Worm (Caenorhabditis elegans) whole organism, L2 larva: ENCODE measurements around the gene F41C3.7.

ENCODE experiments used
- F13H6.1 ChIP-seq: sonication (generic microtip); optimal IDR thresholded peaks from 2 replicates; lab custom pipeline; 2016; ENCODE audit warnings: missing genetic modification characterization, missing compliant biosample characterization
- R02D3.7 ChIP-seq: fragments of 150-350 bp; optimal IDR thresholded peaks from 2 replicates; lab custom pipeline; 2014; ENCODE audit warnings: missing biosample characterization, missing genetic modification characterization
- Y55F3AM.14 ChIP-seq: fragments of 200-800 bp; sonication (Bioruptor generic); optimal IDR thresholded peaks from 2 replicates; lab custom pipeline; 2018; ENCODE audit warnings: mild to moderate bottlenecking, missing genetic modification characterization, missing compliant biosample characterization
- ZK546.5 ChIP-seq: sonication (generic microtip); optimal IDR thresholded peaks from 2 replicates; lab custom pipeline; 2017; ENCODE audit warnings: missing biosample characterization, missing genetic modification characterization
- alr-1 ChIP-seq: fragments of 150-350 bp; optimal IDR thresholded peaks from 2 replicates; lab custom pipeline; 2014; ENCODE audit warnings: missing biosample characterization, missing genetic modification characterization
- aly-2 ChIP-seq: fragments of 150-350 bp; optimal IDR thresholded peaks from 2 replicates; lab custom pipeline; 2014; ENCODE audit warnings: missing biosample characterization, missing genetic modification characterization
- ama-1 ChIP-seq: fragments of 150-350 bp; optimal IDR thresholded peaks from 2 replicates; lab custom pipeline; 2018; ENCODE audit warnings: inconsistent platforms
- blmp-1 ChIP-seq: sonication (generic microtip); optimal IDR thresholded peaks from 2 replicates; lab custom pipeline; 2017; ENCODE audit warnings: missing genetic modification characterization, mild to moderate bottlenecking, missing compliant biosample characterization, antibody characterized with exemption, moderate library complexity; ENCODE audit not compliant: insufficient read depth
- ceh-16 ChIP-seq: fragments of 150-350 bp; optimal IDR thresholded peaks from 2 replicates; lab custom pipeline; 2014; ENCODE audit warnings: missing biosample characterization, missing genetic modification characterization
- crh-2 ChIP-seq: sonication (generic microtip); optimal IDR thresholded peaks from 2 replicates; lab custom pipeline; 2017; ENCODE audit warnings: missing biosample characterization, missing genetic modification characterization
- dmd-4 ChIP-seq: sonication (generic microtip); optimal IDR thresholded peaks from 2 replicates; lab custom pipeline; 2017; ENCODE audit warnings: missing biosample characterization, missing genetic modification characterization
- egl-27 ChIP-seq: sonication (generic microtip); optimal IDR thresholded peaks from 3 replicates; lab custom pipeline; 2017; ENCODE audit warnings: missing biosample characterization, missing genetic modification reagents, missing genetic modification characterization
- elt-1 ChIP-seq: fragments of 150-350 bp; optimal IDR thresholded peaks from 2 replicates; lab custom pipeline; 2014; ENCODE audit warnings: missing biosample characterization, missing genetic modification characterization
- elt-3 ChIP-seq: sonication (generic microtip); optimal IDR thresholded peaks from 2 replicates; lab custom pipeline; 2017; ENCODE audit warnings: missing biosample characterization, missing genetic modification characterization
- fos-1 ChIP-seq: fragments of 150-350 bp; optimal IDR thresholded peaks from 2 replicates; lab custom pipeline; 2014; ENCODE audit warnings: missing biosample characterization, missing genetic modification characterization
- gmeb-1 ChIP-seq: fragments of 150-350 bp; optimal IDR thresholded peaks from 2 replicates; lab custom pipeline; 2014; ENCODE audit warnings: missing biosample characterization, missing genetic modification characterization
- lin-11 ChIP-seq: fragments of 150-350 bp; sonication (generic microtip); optimal IDR thresholded peaks from 2 replicates; lab custom pipeline; 2014; ENCODE audit warnings: missing biosample characterization, missing genetic modification characterization, inconsistent platforms, mixed read lengths
- lin-13 ChIP-seq: fragments of 150-350 bp; optimal IDR thresholded peaks from 2 replicates; lab custom pipeline; 2014; ENCODE audit warnings: missing biosample characterization, missing genetic modification reagents, missing genetic modification characterization
- lsy-2 ChIP-seq, 2 experiments: fragments of 150-350 bp in 1 of 2; sonication (generic microtip) in 1 of 2; optimal IDR thresholded peaks; 2 replicates each; lab custom pipeline; 2014 to 2017; ENCODE audit warnings: missing biosample characterization in 2 of 2, missing genetic modification characterization in 2 of 2
- mab-5 ChIP-seq: fragments of 150-350 bp; optimal IDR thresholded peaks from 2 replicates; lab custom pipeline; 2014; ENCODE audit warnings: missing biosample characterization, missing genetic modification characterization
- mbf-1 ChIP-seq: sonication (generic microtip); optimal IDR thresholded peaks from 2 replicates; lab custom pipeline; 2017; ENCODE audit warnings: missing biosample characterization, missing genetic modification characterization
- mdl-1 ChIP-seq, 2 experiments: fragments of 150-350 bp in 1 of 2; sonication (generic microtip) in 1 of 2; optimal IDR thresholded peaks; 2 replicates each; lab custom pipeline; 2017; ENCODE audit warnings: missing biosample characterization in 2 of 2, missing genetic modification characterization in 2 of 2
- nhr-10 ChIP-seq: sonication (generic microtip); optimal IDR thresholded peaks from 2 replicates; lab custom pipeline; 2017; ENCODE audit warnings: missing biosample characterization, missing genetic modification characterization
- nhr-11 ChIP-seq: fragments of 150-350 bp; optimal IDR thresholded peaks from 2 replicates; lab custom pipeline; 2014; ENCODE audit warnings: missing biosample characterization, missing genetic modification characterization
- nhr-12 ChIP-seq: fragments of 150-350 bp; optimal IDR thresholded peaks from 2 replicates; lab custom pipeline; 2014; ENCODE audit warnings: missing biosample characterization, missing genetic modification characterization
- nhr-129 ChIP-seq: fragments of 150-350 bp; optimal IDR thresholded peaks from 2 replicates; lab custom pipeline; 2014; ENCODE audit warnings: missing biosample characterization, missing genetic modification characterization
- nhr-21 ChIP-seq: fragments of 150-350 bp; optimal IDR thresholded peaks from 2 replicates; lab custom pipeline; 2014; ENCODE audit warnings: missing biosample characterization, missing genetic modification characterization
- nhr-25 ChIP-seq: fragments of 150-350 bp; sonication (generic microtip); optimal IDR thresholded peaks from 3 replicates; lab custom pipeline; 2014; ENCODE audit warnings: missing biosample characterization, missing genetic modification characterization
- nhr-6 ChIP-seq: fragments of 150-350 bp; optimal IDR thresholded peaks from 2 replicates; lab custom pipeline; 2014; ENCODE audit warnings: missing biosample characterization, missing genetic modification characterization
- nhr-77 ChIP-seq: fragments of 150-350 bp; optimal IDR thresholded peaks from 2 replicates; lab custom pipeline; 2014; ENCODE audit warnings: missing biosample characterization, missing genetic modification characterization
- skn-1 ChIP-seq: sonication (generic microtip); optimal IDR thresholded peaks from 2 replicates; lab custom pipeline; 2017; ENCODE audit warnings: missing biosample characterization, missing genetic modification characterization
- sma-3 ChIP-seq: sonication (generic microtip); optimal IDR thresholded peaks from 2 replicates; lab custom pipeline; 2016; ENCODE audit warnings: missing genetic modification reagents, missing genetic modification characterization, missing compliant biosample characterization
- sma-9 ChIP-seq, 2 experiments: fragments of 150-350 bp in 1 of 2; sonication (generic microtip) in 1 of 2; optimal IDR thresholded peaks; 2 replicates each; lab custom pipeline; 2014 to 2016; ENCODE audit warnings: missing genetic modification characterization in 2 of 2, mild to moderate bottlenecking in 1 of 2, missing biosample characterization in 1 of 2, missing compliant biosample characterization in 1 of 2, missing genetic modification reagents in 1 of 2, moderate library complexity in 1 of 2
- unc-39 ChIP-seq: fragments of 150-350 bp; optimal IDR thresholded peaks from 2 replicates; lab custom pipeline; 2014; ENCODE audit warnings: missing biosample characterization, missing genetic modification characterization
- unc-55 ChIP-seq: fragments of 150-350 bp; sonication (generic microtip); optimal IDR thresholded peaks from 3 replicates; lab custom pipeline; 2014; ENCODE audit warnings: missing biosample characterization, missing genetic modification reagents, missing genetic modification characterization
- unc-62 ChIP-seq: fragments of 150-350 bp; optimal IDR thresholded peaks from 2 replicates; lab custom pipeline; 2014; ENCODE audit warnings: missing biosample characterization, missing genetic modification reagents, missing genetic modification characterization
- zag-1 ChIP-seq: fragments of 150-350 bp; optimal IDR thresholded peaks from 2 replicates; lab custom pipeline; 2014; ENCODE audit warnings: missing biosample characterization, missing genetic modification characterization
- ztf-1 ChIP-seq: fragments of 200-800 bp; sonication (Bioruptor generic); conservative IDR thresholded peaks from 2 replicates; pipeline ENCODE4 v1.3.6; 2022; ENCODE audit warnings: missing genetic modification characterization, missing compliant biosample characterization
- ztf-11 ChIP-seq: sonication (generic microtip); optimal IDR thresholded peaks from 2 replicates; lab custom pipeline; 2017; ENCODE audit warnings: missing biosample characterization, missing genetic modification characterization
- ztf-4 ChIP-seq: fragments of 150-350 bp; optimal IDR thresholded peaks from 2 replicates; lab custom pipeline; 2014; ENCODE audit warnings: missing biosample characterization, missing genetic modification characterization

Gene F41C3.7

DNA sequence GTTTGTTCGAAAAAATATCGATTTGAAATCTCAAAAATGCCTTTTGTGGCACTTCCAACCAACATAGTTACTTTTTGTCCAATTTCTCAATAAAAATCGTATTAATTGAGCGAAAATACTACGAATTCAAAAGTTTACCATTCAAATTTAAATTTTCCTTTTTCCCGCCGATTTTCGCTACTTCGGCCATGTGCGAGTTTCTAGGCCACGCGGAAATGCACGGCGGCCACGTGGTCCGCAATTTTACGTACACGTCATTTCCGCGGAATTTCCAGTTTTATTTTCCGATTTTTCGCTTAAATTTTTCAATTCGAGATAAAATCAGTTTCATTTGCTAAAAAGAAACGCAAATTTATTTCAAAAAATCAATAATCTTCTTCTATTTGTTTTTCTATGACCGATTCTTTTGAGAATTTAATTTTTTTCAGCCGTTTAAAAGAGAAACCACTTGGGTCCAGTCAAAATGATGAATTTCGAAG, 10.2 kb downstream of the F41C3.7 start, which contains the start of gene eas-1 (continued):
- TF ChIP-seq lin-13 (GFP tag; lab: Kevin White, UChicago) = peak; percentile 58
- TF ChIP-seq Y55F3AM.14 = no peak
- no peak for TF ChIP-seq nhr-77 (tag; lab: Kevin White, UChicago)
- TF ChIP-seq, all 48 proteins: peak for 21

DNA sequence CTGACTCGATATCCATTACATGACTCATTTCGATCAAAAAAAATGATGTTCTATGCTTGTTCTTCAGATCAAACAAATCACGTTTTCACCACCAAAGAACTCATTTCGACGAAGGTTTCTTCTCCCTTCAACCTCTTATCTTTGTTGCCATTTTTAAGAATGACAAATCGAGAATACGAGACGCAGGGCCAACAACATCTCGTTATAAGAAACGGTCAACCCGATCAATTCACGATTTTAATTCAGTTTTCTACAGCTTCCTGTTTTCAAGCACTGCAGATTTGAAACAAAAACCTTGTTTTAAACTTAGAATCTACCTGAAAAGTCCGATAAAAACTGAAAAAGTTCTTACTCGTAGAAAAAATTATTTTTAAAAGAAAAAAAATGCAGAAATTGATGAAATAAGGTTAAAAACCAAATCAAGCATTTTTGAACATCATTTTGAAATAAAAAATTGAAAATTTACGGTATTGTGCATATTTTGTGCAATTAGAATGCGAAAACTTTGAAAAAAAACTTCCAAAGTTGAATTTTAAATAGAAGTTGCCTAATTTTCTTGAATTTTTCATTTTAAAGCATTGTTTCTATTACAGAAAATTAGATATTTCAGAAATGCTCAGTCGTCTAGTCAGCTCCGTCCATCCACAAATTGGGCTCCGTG, 11.8 kb downstream of the F41C3.7 start, which contains the start of gene acs-11:
acs-11 (plus strand) TSS at position 611 of the 661 bp plus-strand sequence.
- TF ChIP-seq unc-62 (GFP tag; lab: Kevin White, UChicago) = no peak
- TF ChIP-seq F13H6.1 (tag; lab: Kevin White, UChicago) = no peak
- TF ChIP-seq blmp-1 (tag; lab: Kevin White, UChicago) = no peak
- peak; percentile 28 for TF ChIP-seq nhr-21 (tag; lab: Kevin White, UChicago)
- TF ChIP-seq nhr-11 (tag; lab: Kevin White, UChicago) = no peak
- TF ChIP-seq nhr-25 (tag; lab: Kevin White, UChicago) = no peak
- no peak for TF ChIP-seq dmd-4 (tag; lab: Kevin White, UChicago)
- peak; percentile 0 for TF ChIP-seq nhr-6 (tag; lab: Kevin White, UChicago)
- TF ChIP-seq zag-1 = no peak
- TF ChIP-seq mdl-1 (tag; optimal IDR thresholded peaks at IDR 0.05; lab: Kevin White, UChicago) = no peak
- no peak for TF ChIP-seq ceh-16 (tag; lab: Kevin White, UChicago)
- TF ChIP-seq ztf-1 (GFP tag; lab: Robert Waterston, UW) = no peak
- TF ChIP-seq unc-55 (GFP tag; lab: Kevin White, UChicago) = no peak
- peak; percentile 69 for TF ChIP-seq fos-1 (tag; lab: Kevin White, UChicago)
- TF ChIP-seq mbf-1 (tag; lab: Kevin White, UChicago) = no peak
- no peak for TF ChIP-seq nhr-129 (tag; lab: Kevin White, UChicago)
- TF ChIP-seq aly-2 = no peak
- no peak for TF ChIP-seq elt-3 (tag; lab: Kevin White, UChicago)
- TF ChIP-seq egl-27 = no peak
- TF ChIP-seq crh-2 (tag; lab: Kevin White, UChicago) = peak; percentile 19
- no peak for TF ChIP-seq ZK546.5 (tag; lab: Kevin White, UChicago)
- TF ChIP-seq sma-3 (GFP tag; lab: Kevin White, UChicago) = peak; percentile 11
- no peak for TF ChIP-seq nhr-77 (tag; lab: Kevin White, UChicago)
- peak; percentile 4 for TF ChIP-seq gmeb-1

DNA sequence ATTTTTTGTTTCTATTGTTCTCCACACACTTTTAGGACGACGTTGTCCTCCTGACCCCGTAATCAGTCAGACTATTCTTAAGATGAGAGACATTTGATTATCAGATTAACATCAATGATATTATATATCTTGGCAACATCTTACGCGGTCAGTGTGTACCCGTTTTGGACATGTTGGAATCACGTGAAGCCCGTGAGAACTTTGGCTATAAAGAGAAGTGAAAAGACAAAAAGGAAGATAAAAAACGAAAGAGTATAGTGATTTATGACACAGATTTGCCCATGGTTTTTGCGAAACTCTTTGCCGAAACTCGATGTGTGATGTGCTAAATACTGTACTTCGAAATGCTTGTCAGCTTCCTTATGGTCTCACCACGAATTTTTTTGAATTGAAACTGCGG, 15.4 kb downstream of the F41C3.7 start:
- TF ChIP-seq gmeb-1 = peak; percentile 33
- peak; percentile 43 for TF ChIP-seq nhr-11 (tag; lab: Kevin White, UChicago)
- TF ChIP-seq egl-27 = peak; percentile 78
- no peak for TF ChIP-seq mab-5
- peak; percentile 85 for TF ChIP-seq sma-3 (GFP tag; lab: Kevin White, UChicago)
- peak; percentile 39 for TF ChIP-seq fos-1 (tag; lab: Kevin White, UChicago)
- TF ChIP-seq unc-39 (tag; lab: Kevin White, UChicago) = no peak
- TF ChIP-seq lsy-2 (tag; optimal IDR thresholded peaks at IDR 0.05; lab: Kevin White, UChicago) = peak in 1 of 2 experiments; percentile 37
- no peak for TF ChIP-seq skn-1 (tag; lab: Kevin White, UChicago)
- TF ChIP-seq nhr-21 (tag; lab: Kevin White, UChicago) = peak; percentile 90
- TF ChIP-seq mdl-1 (tag; optimal IDR thresholded peaks at IDR 0.05; lab: Kevin White, UChicago) = peak in 1 of 2 experiments; percentile 2
- no peak for TF ChIP-seq ama-1 (lab: Kevin White, UChicago)
- TF ChIP-seq sma-9 (GFP tag; optimal IDR thresholded peaks at IDR 0.05; lab: Kevin White, UChicago) = peak; percentile 96
- peak; percentile 3 for TF ChIP-seq sma-9 (tag; optimal IDR thresholded peaks at IDR 0.05; lab: Kevin White, UChicago)
- TF ChIP-seq blmp-1 (tag; lab: Kevin White, UChicago) = peak; percentile 88
- TF ChIP-seq nhr-25 (tag; lab: Kevin White, UChicago) = peak; percentile 80
- peak; percentile 44 for TF ChIP-seq crh-2 (tag; lab: Kevin White, UChicago)
- peak; percentile 50 for TF ChIP-seq ztf-4 (tag; lab: Kevin White, UChicago)
- TF ChIP-seq nhr-129 (tag; lab: Kevin White, UChicago) = peak; percentile 13

DNA sequence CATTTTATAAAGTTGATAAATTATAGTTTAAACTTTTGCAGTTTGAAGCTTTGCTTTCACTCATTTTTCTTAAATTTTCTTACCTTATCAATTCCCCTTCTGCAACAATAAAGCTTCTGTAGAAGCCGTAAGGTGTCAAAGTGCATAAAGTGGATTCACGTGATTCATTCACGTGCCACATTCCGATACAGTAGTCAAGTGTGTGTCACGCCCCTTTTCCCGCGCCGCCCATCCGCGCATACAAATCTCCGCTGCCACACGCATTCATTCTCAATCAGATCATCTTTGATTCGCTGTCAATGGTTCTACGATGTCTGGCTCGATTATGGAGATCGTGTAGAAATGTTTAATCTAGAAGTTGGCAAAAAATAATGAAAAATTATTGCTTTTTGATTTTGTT, 17.2 kb downstream of the F41C3.7 start:
- no peak for TF ChIP-seq zag-1
- TF ChIP-seq ama-1 (lab: Kevin White, UChicago) = no peak
- TF ChIP-seq elt-1 (tag; lab: Kevin White, UChicago) = no peak
- TF ChIP-seq lsy-2 (tag; optimal IDR thresholded peaks at IDR 0.05; lab: Kevin White, UChicago) = peak in 1 of 2 experiments; percentile 4
- peak; percentile 33 for TF ChIP-seq nhr-21 (tag; lab: Kevin White, UChicago)
- TF ChIP-seq blmp-1 (tag; lab: Kevin White, UChicago) = no peak
- TF ChIP-seq nhr-25 (tag; lab: Kevin White, UChicago) = peak; percentile 18
- no peak for TF ChIP-seq aly-2
- no peak for TF ChIP-seq nhr-10
- TF ChIP-seq R02D3.7 = no peak
- no peak for TF ChIP-seq nhr-12
- no peak for TF ChIP-seq lin-11 (tag; lab: Kevin White, UChicago)
- peak; percentile 40 for TF ChIP-seq sma-9 (GFP tag; optimal IDR thresholded peaks at IDR 0.05; lab: Kevin White, UChicago)
- no peak for TF ChIP-seq sma-9 (tag; optimal IDR thresholded peaks at IDR 0.05; lab: Kevin White, UChicago)
- no peak for TF ChIP-seq ztf-11 (tag; lab: Kevin White, UChicago)
- TF ChIP-seq alr-1 = no peak
- TF ChIP-seq elt-3 (tag; lab: Kevin White, UChicago) = no peak
- TF ChIP-seq sma-3 (GFP tag; lab: Kevin White, UChicago) = peak; percentile 12
- TF ChIP-seq nhr-6 (tag; lab: Kevin White, UChicago) = no peak
